4 fruit fly cellular contexts compared by ENCODE assay signal in the genomic region with DNA sequence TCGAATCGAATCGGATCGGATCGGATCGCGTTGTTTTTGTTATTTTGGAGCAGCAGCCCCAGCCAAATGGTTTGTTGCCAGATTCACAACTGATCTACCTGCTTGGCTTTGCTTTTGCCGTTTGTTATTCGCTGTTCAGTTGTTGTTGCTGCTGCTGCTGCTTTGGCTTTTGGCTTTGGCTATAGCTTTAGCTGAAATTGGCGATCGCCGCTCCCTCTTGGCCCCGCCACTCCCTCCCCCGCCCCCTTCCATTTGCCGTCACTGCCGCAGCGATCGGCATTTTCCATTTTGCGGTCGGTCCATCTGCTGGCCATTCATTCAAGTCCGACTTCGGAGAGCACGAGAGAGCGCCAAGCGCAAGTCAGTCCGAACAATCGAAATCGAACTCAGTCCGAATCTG.
TF ChIP-seq lines count a peak whose summit lies in the region.

A gene (minus strand): TSS at position 295 of the 400 bp plus-strand sequence.

- TF ChIP-seq CTCF in whole organism, embryonic (GFP tag; optimal IDR thresholded peaks at IDR 0.05; lab: Kevin White, UChicago): no peak

TF ChIP-seq in whole organism, adult, 20 proteins besides CTCF, POLR2A, EP300 and RAD21:
- TF ChIP-seq pad (GFP tag; optimal IDR thresholded peaks at IDR 0.05; lab: Kevin White, UChicago) (no peak), Hr96 (GFP tag; optimal IDR thresholded peaks at IDR 0.05; lab: Kevin White, UChicago) (no peak), CG11617 (GFP tag; optimal IDR thresholded peaks at IDR 0.05; lab: Kevin White, UChicago) (no peak), Mnt (GFP tag; optimal IDR thresholded peaks at IDR 0.05; lab: Kevin White, UChicago) (no peak), cnc (optimal IDR thresholded peaks at IDR 0.05; lab: Kevin White, UChicago) (no peak), cic (GFP tag; optimal IDR thresholded peaks at IDR 0.05; lab: Kevin White, UChicago) (peak; percentile 53), CG5204 (GFP tag; optimal IDR thresholded peaks at IDR 0.05; lab: Kevin White, UChicago) (no peak), ovo (GFP tag; optimal IDR thresholded peaks at IDR 0.05; lab: Kevin White, UChicago) (no peak)

TF ChIP-seq in whole organism, embryonic, 481 proteins besides CTCF, POLR2A, EP300 and RAD21:
- TF ChIP-seq CG12769 (tag; optimal IDR thresholded peaks at IDR 0.05; lab: Kevin White, UChicago): peak; percentile 32
- TF ChIP-seq crol (GFP tag; IDR thresholded peaks at IDR 0.05; lab: Robert Waterston, UW): peak; percentile 82
- no peak for TF ChIP-seq shn (GFP tag; optimal IDR thresholded peaks at IDR 0.05; lab: Kevin White, UChicago)
- peak in 1 of 2 experiments; percentile 39 for TF ChIP-seq Trl (optimal IDR thresholded peaks at IDR 0.05; lab: Kevin White, UChicago)
- TF ChIP-seq Trl (GFP tag; optimal IDR thresholded peaks at IDR 0.05; lab: Kevin White, UChicago): no peak
- TF ChIP-seq run (tag; optimal IDR thresholded peaks at IDR 0.05; lab: Kevin White, UChicago): no peak
- TF ChIP-seq CG13287 (GFP tag; IDR thresholded peaks at IDR 0.05; lab: Robert Waterston, UW; ENCODE audit: partially characterized antibody): peak; percentile 7; the same call in 1 of the 2 replicates
- no peak for TF ChIP-seq Bdp1 (GFP tag; optimal IDR thresholded peaks at IDR 0.05; lab: Kevin White, UChicago)
- TF ChIP-seq CG3065 (GFP tag; optimal IDR thresholded peaks at IDR 0.05; lab: Kevin White, UChicago): no peak
- 0 out of 3 replicates have a peak, but pooled peaks have one; percentile 4 for TF ChIP-seq ken (GFP tag; IDR thresholded peaks at IDR 0.05; lab: Robert Waterston, UW)
- TF ChIP-seq CG34224 (GFP tag; IDR thresholded peaks at IDR 0.05; lab: Robert Waterston, UW; ENCODE audit: partially characterized antibody): peak; percentile 47; the same call in 1 of the 3 replicates
- peak; percentile 65 for TF ChIP-seq Deaf1 (tag; optimal IDR thresholded peaks at IDR 0.05; lab: Kevin White, UChicago)
- TF ChIP-seq chinmo (GFP tag; IDR thresholded peaks at IDR 0.05; lab: Robert Waterston, UW; ENCODE audit: partially characterized antibody): peak; percentile 78; the same call in 3 of the 4 replicates
- TF ChIP-seq Aef1 (GFP tag; IDR thresholded peaks at IDR 0.05; lab: Robert Waterston, UW): no peak
- peak; percentile 64; the same call in 1 of the 2 replicates for TF ChIP-seq Adf1 (GFP tag; IDR thresholded peaks at IDR 0.05; lab: Robert Waterston, UW)
- TF ChIP-seq NFAT (GFP tag; IDR thresholded peaks at IDR 0.05; lab: Robert Waterston, UW): peak; percentile 87
- TF ChIP-seq CG34422 (GFP tag; IDR thresholded peaks at IDR 0.05; lab: Robert Waterston, UW): no peak
- TF ChIP-seq Sry-δ (GFP tag; optimal IDR thresholded peaks at IDR 0.05; lab: Kevin White, UChicago): no peak
- TF ChIP-seq rib (GFP tag; IDR thresholded peaks at IDR 0.05; lab: Robert Waterston, UW): peak; percentile 73

TF ChIP-seq in whole organism, pupa, 21 proteins besides CTCF, POLR2A, EP300 and RAD21:
- TF ChIP-seq CG15710 (tag; optimal IDR thresholded peaks at IDR 0.05; lab: Kevin White, UChicago): no peak
- TF ChIP-seq CG13204 (GFP tag; optimal IDR thresholded peaks at IDR 0.05; lab: Kevin White, UChicago): peak; percentile 5

TF ChIP-seq in whole organism, wandering third instar larva, 38 proteins besides CTCF, POLR2A, EP300 and RAD21:
- TF ChIP-seq Dif (GFP tag; optimal IDR thresholded peaks at IDR 0.05; lab: Kevin White, UChicago; ENCODE audit: partially characterized antibody) (peak; percentile 64), Jra (GFP tag; optimal IDR thresholded peaks at IDR 0.05; lab: Kevin White, UChicago) (no peak), rgr (GFP tag; optimal IDR thresholded peaks at IDR 0.05; lab: Kevin White, UChicago) (no peak), dl (GFP tag; optimal IDR thresholded peaks at IDR 0.05; lab: Kevin White, UChicago; ENCODE audit: insufficient read depth in 1 of 2, partially characterized antibody in 2 of 2) (peak in 1 of 2 experiments; percentile 36), woc (GFP tag; optimal IDR thresholded peaks at IDR 0.05; lab: Kevin White, UChicago) (no peak)
TF ChIP-seq in whole organism, wandering third instar larva: peak in this region for 2.
